Comparison of ENCODE assay signal across 5 fruit fly cellular contexts in the genomic region with DNA sequence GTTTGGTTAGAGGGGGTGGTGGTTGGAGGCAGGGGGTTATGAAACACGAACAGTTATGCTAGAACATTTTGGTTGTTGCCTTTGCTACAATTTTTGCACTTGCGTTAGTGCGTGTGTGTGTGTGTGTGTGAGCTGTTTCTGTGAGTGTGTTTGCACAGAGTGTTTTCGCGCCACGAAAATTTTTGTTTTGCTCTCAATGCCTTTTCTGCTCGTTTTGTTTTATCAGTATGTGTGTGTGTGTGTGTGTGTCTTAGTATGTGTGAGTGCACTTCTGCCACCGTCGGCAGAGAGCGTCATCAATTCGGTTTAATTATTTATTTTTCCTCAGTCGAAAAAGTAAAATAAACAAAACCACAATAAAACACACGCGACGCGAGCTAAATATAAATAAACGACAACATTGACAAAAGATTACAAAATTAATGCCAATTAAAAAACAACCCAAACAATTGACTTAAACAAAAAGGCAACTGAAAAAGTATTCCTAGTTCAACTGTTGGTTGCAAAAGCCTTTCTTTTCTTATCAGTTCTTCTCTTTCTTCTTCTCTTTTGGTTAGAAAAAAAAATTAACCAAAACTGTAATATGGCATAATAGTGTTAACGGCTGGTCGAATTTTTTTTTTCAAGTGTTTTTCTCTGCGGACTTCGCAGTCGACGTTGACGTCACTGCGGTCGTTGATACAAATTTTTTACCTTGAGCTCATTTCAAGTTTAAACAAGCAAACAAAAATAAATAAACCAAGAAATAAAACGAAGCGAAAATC.
A peak's percentile ranks its signal among the peaks of the same experiment; 100 is the strongest.
TF ChIP-seq lines count a peak whose summit lies in the region.

No protein-coding gene starts in this region.

- no peak for TF ChIP-seq CTCF in whole organism, embryonic (GFP tag; optimal IDR thresholded peaks at IDR 0.05; lab: Kevin White, UChicago)

TF ChIP-seq in whole organism, adult, 20 proteins besides CTCF, POLR2A, EP300 and RAD21 (continues in another document):
- TF ChIP-seq toe (GFP tag; optimal IDR thresholded peaks at IDR 0.05; lab: Kevin White, UChicago) (peak; percentile 37), CG7045 (GFP tag; optimal IDR thresholded peaks at IDR 0.05; lab: Kevin White, UChicago) (no peak), CG12768 (GFP tag; optimal IDR thresholded peaks at IDR 0.05; lab: Kevin White, UChicago) (peak; percentile 51), pad (GFP tag; optimal IDR thresholded peaks at IDR 0.05; lab: Kevin White, UChicago) (peak; percentile 43), cic (GFP tag; optimal IDR thresholded peaks at IDR 0.05; lab: Kevin White, UChicago) (peak; percentile 40), CG5204 (GFP tag; optimal IDR thresholded peaks at IDR 0.05; lab: Kevin White, UChicago) (no peak), bab1 (GFP tag; optimal IDR thresholded peaks at IDR 0.05; lab: Kevin White, UChicago) (peak; percentile 86), CG1620 (GFP tag; optimal IDR thresholded peaks at IDR 0.05; lab: Kevin White, UChicago) (no peak), CG11617 (GFP tag; optimal IDR thresholded peaks at IDR 0.05; lab: Kevin White, UChicago) (peak; percentile 80), Crg-1 (GFP tag; optimal IDR thresholded peaks at IDR 0.05; lab: Kevin White, UChicago) (peak; percentile 16), Hr96 (GFP tag; optimal IDR thresholded peaks at IDR 0.05; lab: Kevin White, UChicago) (no peak), CG7101 (tag; optimal IDR thresholded peaks at IDR 0.05; lab: Kevin White, UChicago) (peak; percentile 48), Clk (GFP tag; optimal IDR thresholded peaks at IDR 0.05; lab: Kevin White, UChicago) (no peak), kay (GFP tag; lab: Kevin White, UChicago; ENCODE audit: borderline replicate concordance) (peak; percentile 79), ovo (GFP tag; optimal IDR thresholded peaks at IDR 0.05; lab: Kevin White, UChicago) (no peak), tj (GFP tag; optimal IDR thresholded peaks at IDR 0.05; lab: Kevin White, UChicago) (peak; percentile 82)

TF ChIP-seq in whole organism, embryonic, 481 proteins besides CTCF, POLR2A, EP300 and RAD21 (continues in another document):
- TF ChIP-seq Rfx (GFP tag; IDR thresholded peaks at IDR 0.05; lab: Robert Waterston, UW) (peak; percentile 30; the same call in 1 of the 2 replicates), CG8924 (tag; optimal IDR thresholded peaks at IDR 0.05; lab: Kevin White, UChicago) (peak; percentile 13), CG34422 (GFP tag; IDR thresholded peaks at IDR 0.05; lab: Robert Waterston, UW) (peak; percentile 14; the same call in 1 of the 3 replicates), PHDP (tag; optimal IDR thresholded peaks at IDR 0.05; lab: Kevin White, UChicago) (peak; percentile 18), CG7745 (tag; optimal IDR thresholded peaks at IDR 0.05; lab: Kevin White, UChicago) (no peak), Sox100B (GFP tag; optimal IDR thresholded peaks at IDR 0.05; lab: Kevin White, UChicago) (peak; percentile 37), MTF-1 (GFP tag; optimal IDR thresholded peaks at IDR 0.05; lab: Kevin White, UChicago; ENCODE audit: borderline replicate concordance) (no peak), CG32772 (GFP tag; IDR thresholded peaks at IDR 0.05; lab: Robert Waterston, UW) (no peak), Usf (GFP tag; optimal IDR thresholded peaks at IDR 0.05; lab: Kevin White, UChicago) (no peak), CoRest (tag; optimal IDR thresholded peaks at IDR 0.05; lab: Kevin White, UChicago) (peak; percentile 27), Asciz (GFP tag; optimal IDR thresholded peaks at IDR 0.05; lab: Kevin White, UChicago) (no peak), stc (GFP tag; IDR thresholded peaks at IDR 0.05; lab: Robert Waterston, UW) (no peak), inv (GFP tag; IDR thresholded peaks at IDR 0.05; lab: Robert Waterston, UW; ENCODE audit: partially characterized antibody) (no peak), CG8478 (optimal IDR thresholded peaks at IDR 0.05; lab: Kevin White, UChicago) (no peak), CG13624 (GFP tag; optimal IDR thresholded peaks at IDR 0.05; lab: Kevin White, UChicago) (peak; percentile 48), Rx (GFP tag; IDR thresholded peaks at IDR 0.05; lab: Robert Waterston, UW) (no peak)

TF ChIP-seq in whole organism, prepupa, 60 proteins besides CTCF, POLR2A, EP300 and RAD21 (continues in another document):
- TF ChIP-seq Smox (GFP tag; optimal IDR thresholded peaks at IDR 0.05; lab: Kevin White, UChicago) (peak; percentile 84), CG6808 (GFP tag; optimal IDR thresholded peaks at IDR 0.05; lab: Kevin White, UChicago) (peak; percentile 57), OdsH (GFP tag; optimal IDR thresholded peaks at IDR 0.05; lab: Kevin White, UChicago) (peak; percentile 68), lz (GFP tag; optimal IDR thresholded peaks at IDR 0.05; lab: Kevin White, UChicago) (peak; percentile 83), CG10631 (GFP tag; optimal IDR thresholded peaks at IDR 0.05; lab: Kevin White, UChicago) (peak; percentile 49), fd59A (GFP tag; optimal IDR thresholded peaks at IDR 0.05; lab: Kevin White, UChicago) (no peak), fd85E (GFP tag; optimal IDR thresholded peaks at IDR 0.05; lab: Kevin White, UChicago) (peak; percentile 29), CG6276 (GFP tag; optimal IDR thresholded peaks at IDR 0.05; lab: Kevin White, UChicago) (peak; percentile 51), CG3032 (tag; optimal IDR thresholded peaks at IDR 0.05; lab: Kevin White, UChicago) (peak; percentile 27), CG8632 (GFP tag; optimal IDR thresholded peaks at IDR 0.05; lab: Kevin White, UChicago) (peak; percentile 76), cyc (GFP tag; optimal IDR thresholded peaks at IDR 0.05; lab: Kevin White, UChicago) (peak; percentile 74), CG11762 (GFP tag; optimal IDR thresholded peaks at IDR 0.05; lab: Kevin White, UChicago; ENCODE audit: insufficient read depth) (no peak), Lpt (GFP tag; optimal IDR thresholded peaks at IDR 0.05; lab: Kevin White, UChicago) (no peak), achi (GFP tag; optimal IDR thresholded peaks at IDR 0.05; lab: Kevin White, UChicago) (peak; percentile 55), dsx (GFP tag; optimal IDR thresholded peaks at IDR 0.05; lab: Kevin White, UChicago; ENCODE audit: poor library complexity, severe bottlenecking) (no peak), acj6 (GFP tag; optimal IDR thresholded peaks at IDR 0.05; lab: Kevin White, UChicago) (peak; percentile 59), CG6854 (GFP tag; optimal IDR thresholded peaks at IDR 0.05; lab: Kevin White, UChicago) (peak; percentile 61)

TF ChIP-seq in whole organism, pupa, 21 proteins besides CTCF, POLR2A, EP300 and RAD21 (continues in another document):
- TF ChIP-seq CG8159 (tag; optimal IDR thresholded peaks at IDR 0.05; lab: Kevin White, UChicago) (peak; percentile 56), CG13204 (GFP tag; optimal IDR thresholded peaks at IDR 0.05; lab: Kevin White, UChicago) (peak; percentile 5), Pif1B (GFP tag; optimal IDR thresholded peaks at IDR 0.05; lab: Kevin White, UChicago) (peak; percentile 50), CG14655 (GFP tag; optimal IDR thresholded peaks at IDR 0.05; lab: Kevin White, UChicago) (peak; percentile 34), CG12605 (GFP tag; IDR thresholded peaks at IDR 0.05; lab: Robert Waterston, UW) (peak; percentile 47), gl (tag; optimal IDR thresholded peaks at IDR 0.05; lab: Kevin White, UChicago) (peak; percentile 1), CG32121 (GFP tag; IDR thresholded peaks at IDR 0.05; lab: Robert Waterston, UW) (peak; percentile 65), CG10348 (GFP tag; IDR thresholded peaks at IDR 0.05; lab: Robert Waterston, UW) (no peak), Ets98B (GFP tag; IDR thresholded peaks at IDR 0.05; lab: Robert Waterston, UW) (peak; percentile 56), CG15710 (tag; optimal IDR thresholded peaks at IDR 0.05; lab: Kevin White, UChicago) (peak; percentile 6), CG8301 (tag; optimal IDR thresholded peaks at IDR 0.05; lab: Kevin White, UChicago) (no peak), Snoo (tag; optimal IDR thresholded peaks at IDR 0.05; lab: Kevin White, UChicago) (peak; percentile 84), CG9948 (tag; optimal IDR thresholded peaks at IDR 0.05; lab: Kevin White, UChicago) (no peak), CG34367 (tag; optimal IDR thresholded peaks at IDR 0.05; lab: Kevin White, UChicago) (no peak), Pif1A (GFP tag; optimal IDR thresholded peaks at IDR 0.05; lab: Kevin White, UChicago) (peak; percentile 51), rn (GFP tag; IDR thresholded peaks at IDR 0.05; lab: Robert Waterston, UW) (no peak), CG17806 (tag; optimal IDR thresholded peaks at IDR 0.05; lab: Kevin White, UChicago) (no peak), fd96Ca (GFP tag; IDR thresholded peaks at IDR 0.05; lab: Robert Waterston, UW) (no peak), CG4496 (GFP tag; IDR thresholded peaks at IDR 0.05; lab: Robert Waterston, UW) (peak; percentile 72; the same call in 1 of the 3 replicates)

TF ChIP-seq in whole organism, wandering third instar larva, 38 proteins besides CTCF, POLR2A, EP300 and RAD21 (continues in another document):
- TF ChIP-seq lola (GFP tag; optimal IDR thresholded peaks at IDR 0.05; lab: Kevin White, UChicago) (no peak), Dfd (GFP tag; optimal IDR thresholded peaks at IDR 0.05; lab: Kevin White, UChicago) (peak; percentile 38), CG32264 (GFP tag; optimal IDR thresholded peaks at IDR 0.05; lab: Kevin White, UChicago) (peak; percentile 75), woc (GFP tag; optimal IDR thresholded peaks at IDR 0.05; lab: Kevin White, UChicago) (peak; percentile 69), Hr83 (GFP tag; optimal IDR thresholded peaks at IDR 0.05; lab: Kevin White, UChicago; ENCODE audit: poor library complexity, severe bottlenecking) (no peak), tai (GFP tag; optimal IDR thresholded peaks at IDR 0.05; lab: Kevin White, UChicago) (peak; percentile 14), Hnf4 (GFP tag; optimal IDR thresholded peaks at IDR 0.05; lab: Kevin White, UChicago) (peak; percentile 62), br (GFP tag; optimal IDR thresholded peaks at IDR 0.05; lab: Kevin White, UChicago) (peak; percentile 88), h (GFP tag; optimal IDR thresholded peaks at IDR 0.05; lab: Kevin White, UChicago) (peak; percentile 86), rgr (GFP tag; optimal IDR thresholded peaks at IDR 0.05; lab: Kevin White, UChicago) (peak; percentile 79), dsf (GFP tag; optimal IDR thresholded peaks at IDR 0.05; lab: Kevin White, UChicago; ENCODE audit: borderline replicate concordance) (peak; percentile 50), dmrt93B (GFP tag; optimal IDR thresholded peaks at IDR 0.05; lab: Kevin White, UChicago) (peak; percentile 73), foxo (GFP tag; optimal IDR thresholded peaks at IDR 0.05; lab: Kevin White, UChicago) (peak; percentile 56 to 89), Dif (GFP tag; optimal IDR thresholded peaks at IDR 0.05; lab: Kevin White, UChicago; ENCODE audit: partially characterized antibody) (no peak), N (GFP tag; optimal IDR thresholded peaks at IDR 0.05; lab: Kevin White, UChicago) (no peak), Rel (GFP tag; optimal IDR thresholded peaks at IDR 0.05; lab: Kevin White, UChicago) (no peak), Rel (tag; optimal IDR thresholded peaks at IDR 0.05; lab: Kevin White, UChicago) (peak; percentile 88), OdsH (GFP tag; optimal IDR thresholded peaks at IDR 0.05; lab: Kevin White, UChicago) (peak; percentile 85), Sp1 (GFP tag; optimal IDR thresholded peaks at IDR 0.05; lab: Kevin White, UChicago) (peak; percentile 87), sv (GFP tag; optimal IDR thresholded peaks at IDR 0.05; lab: Kevin White, UChicago) (no peak)
